Worm (Caenorhabditis elegans) whole organism, L4 larva: ENCODE measurements around the gene knl-3.

Source experiments
- D1046.2 ChIP-seq: fragments of 200-800 bp; sonication (Bioruptor generic); IDR thresholded peaks from 2 replicates; pipeline ENCODE4 v1.3.6; 2022; ENCODE audit warnings: missing genetic modification characterization, missing compliant biosample characterization
- F10B5.3 ChIP-seq: sonication (generic microtip); optimal IDR thresholded peaks from 2 replicates; lab custom pipeline; 2016; ENCODE audit warnings: mild to moderate bottlenecking, missing genetic modification characterization, missing compliant biosample characterization
- F44E2.7 ChIP-seq: fragments of 200-800 bp; sonication (Bioruptor generic); IDR thresholded peaks from 2 replicates; pipeline ENCODE4 v2.1.2; 2022; ENCODE audit warnings: missing genetic modification characterization, missing compliant biosample characterization
- T26A8.4 ChIP-seq: fragments of 200-800 bp; sonication (Bioruptor generic); IDR thresholded peaks from 2 replicates; pipeline ENCODE4 v1.3.6; 2022; ENCODE audit warnings: missing genetic modification characterization, missing compliant biosample characterization
- Y5F2A.4 ChIP-seq: fragments of 200-800 bp; sonication (Bioruptor generic); optimal IDR thresholded peaks from 2 replicates; lab custom pipeline; 2018; ENCODE audit warnings: mild to moderate bottlenecking, missing genetic modification characterization, missing compliant biosample characterization
- aly-2 ChIP-seq: sonication (generic microtip); optimal IDR thresholded peaks from 2 replicates; lab custom pipeline; 2018; ENCODE audit warnings: missing biosample characterization, missing genetic modification characterization
- arid-1 ChIP-seq: fragments of 200-800 bp; sonication (Bioruptor generic); conservative IDR thresholded peaks from 2 replicates; pipeline ENCODE4 v1.3.6; 2022; ENCODE audit warnings: missing genetic modification reagents, missing genetic modification characterization, missing compliant biosample characterization
- ceh-20 ChIP-seq: fragments of 200-800 bp; sonication (Bioruptor generic); IDR thresholded peaks from 2 replicates; pipeline ENCODE4 v1.3.6; 2022; ENCODE audit warnings: missing genetic modification reagents, missing genetic modification characterization, missing compliant biosample characterization
- ceh-32 ChIP-seq: sonication (generic microtip); optimal IDR thresholded peaks from 2 replicates; lab custom pipeline; 2016; ENCODE audit warnings: mild to moderate bottlenecking, missing genetic modification characterization, missing compliant biosample characterization; ENCODE audit not compliant: poor library complexity
- ceh-44 ChIP-seq: fragments of 200-800 bp; sonication (Bioruptor generic); IDR thresholded peaks from 2 replicates; pipeline ENCODE4 v1.3.6; 2022; ENCODE audit warnings: missing genetic modification reagents, missing genetic modification characterization, missing compliant biosample characterization
- ctbp-1 ChIP-seq: fragments of 200-800 bp; sonication (Bioruptor generic); IDR thresholded peaks from 2 replicates; pipeline ENCODE4 v1.3.6; 2022; ENCODE audit warnings: missing genetic modification reagents, missing genetic modification characterization, missing compliant biosample characterization
- daf-16 ChIP-seq, 3 experiments: sonication (generic microtip); optimal IDR thresholded peaks; 2 replicates each; lab custom pipeline; 2016 to 2017; ENCODE audit warnings: missing genetic modification characterization in 3 of 3, missing genetic modification reagents in 3 of 3, mild to moderate bottlenecking in 2 of 3, missing compliant biosample characterization in 2 of 3, missing biosample characterization in 1 of 3, moderate library complexity in 1 of 3
- daf-19 ChIP-seq: fragments of 200-800 bp; sonication (Bioruptor generic); conservative IDR thresholded peaks from 2 replicates; pipeline ENCODE4 v1.3.6; 2022; ENCODE audit warnings: missing genetic modification characterization, missing compliant biosample characterization
- dmd-6 ChIP-seq: fragments of 200-800 bp; sonication (Bioruptor generic); IDR thresholded peaks from 2 replicates; pipeline ENCODE4 v1.3.6; 2022; ENCODE audit warnings: missing genetic modification reagents, missing genetic modification characterization, missing compliant biosample characterization
- dmd-8 ChIP-seq: fragments of 200-800 bp; sonication (Bioruptor generic); IDR thresholded peaks from 2 replicates; pipeline ENCODE4 v1.3.6; 2022; ENCODE audit warnings: missing genetic modification characterization, missing compliant biosample characterization
- dve-1 ChIP-seq: sonication (generic microtip); optimal IDR thresholded peaks from 2 replicates; lab custom pipeline; 2017; ENCODE audit warnings: antibody characterized with exemption, mild to moderate bottlenecking, missing genetic modification characterization, missing compliant biosample characterization; ENCODE audit not compliant: insufficient read depth
- fkh-10 ChIP-seq: fragments of 150-350 bp; optimal IDR thresholded peaks from 2 replicates; lab custom pipeline; 2014; ENCODE audit warnings: missing biosample characterization, missing genetic modification reagents, missing genetic modification characterization
- fos-1 ChIP-seq: fragments of 150-350 bp; optimal IDR thresholded peaks from 2 replicates; lab custom pipeline; 2014; ENCODE audit warnings: missing biosample characterization, missing genetic modification characterization
- hif-1 ChIP-seq, 2 experiments: sonication (generic microtip); optimal IDR thresholded peaks; 2 replicates each; lab custom pipeline; 2016 to 2017; ENCODE audit warnings: missing compliant biosample characterization in 2 of 2, missing genetic modification characterization in 2 of 2, missing genetic modification reagents in 2 of 2, missing genotype in 2 of 2, mild to moderate bottlenecking in 1 of 2
- hlh-11 ChIP-seq: fragments of 200-800 bp; sonication (Bioruptor generic); optimal IDR thresholded peaks from 2 replicates; lab custom pipeline; 2018; ENCODE audit warnings: mild to moderate bottlenecking, missing genetic modification characterization, missing compliant biosample characterization
- hlh-30 ChIP-seq: sonication (generic microtip); optimal IDR thresholded peaks from 2 replicates; lab custom pipeline; 2017; ENCODE audit warnings: antibody characterized with exemption, mild to moderate bottlenecking, missing genetic modification characterization, missing compliant biosample characterization; ENCODE audit not compliant: insufficient read depth
- hmg-1.1 ChIP-seq: fragments of 200-800 bp; sonication (Bioruptor generic); IDR thresholded peaks from 2 replicates; pipeline ENCODE4 v1.3.6; 2022; ENCODE audit warnings: missing genetic modification reagents, missing genetic modification characterization, missing compliant biosample characterization
- lin-13 ChIP-seq: fragments of 150-350 bp; optimal IDR thresholded peaks from 2 replicates; lab custom pipeline; 2014; ENCODE audit warnings: missing biosample characterization, missing genetic modification reagents, missing genetic modification characterization
- lin-38 ChIP-seq: fragments of 200-800 bp; sonication (Bioruptor generic); IDR thresholded peaks from 2 replicates; pipeline ENCODE4 v1.3.6; 2022; ENCODE audit warnings: missing genetic modification reagents, missing genetic modification characterization, missing compliant biosample characterization
- madf-9 ChIP-seq: fragments of 200-800 bp; sonication (Bioruptor generic); conservative IDR thresholded peaks from 2 replicates; pipeline ENCODE4 v1.3.6; 2022; ENCODE audit warnings: missing genetic modification reagents, missing genetic modification characterization, missing compliant biosample characterization
- mdt-29 ChIP-seq: fragments of 200-800 bp; sonication (Bioruptor generic); IDR thresholded peaks from 2 replicates; pipeline ENCODE4 v1.3.6; 2022; ENCODE audit warnings: missing genetic modification reagents, missing genetic modification characterization, missing compliant biosample characterization
- mxl-2 ChIP-seq: fragments of 200-800 bp; sonication (Bioruptor generic); conservative IDR thresholded peaks from 2 replicates; pipeline ENCODE4 v1.3.6; 2022; ENCODE audit warnings: missing genetic modification reagents, missing genetic modification characterization, missing compliant biosample characterization
- mxl-3 ChIP-seq: fragments of 200-800 bp; sonication (Bioruptor generic); optimal IDR thresholded peaks from 2 replicates; lab custom pipeline; 2018; ENCODE audit warnings: mild to moderate bottlenecking, missing genetic modification characterization, missing compliant biosample characterization
- nhr-28 ChIP-seq: fragments of 150-350 bp; optimal IDR thresholded peaks from 2 replicates; lab custom pipeline; 2014; ENCODE audit warnings: missing biosample characterization, missing genetic modification characterization
- nhr-41 ChIP-seq: fragments of 200-800 bp; sonication (Bioruptor generic); IDR thresholded peaks from 2 replicates; pipeline ENCODE4 v1.3.6; 2022; ENCODE audit warnings: missing genetic modification reagents, missing genetic modification characterization, missing compliant biosample characterization
- nhr-42 ChIP-seq: fragments of 200-800 bp; sonication (Bioruptor generic); IDR thresholded peaks from 2 replicates; pipeline ENCODE4 v1.3.6; 2022; ENCODE audit warnings: missing genetic modification characterization, missing compliant biosample characterization
- nhr-77 ChIP-seq: fragments of 150-350 bp; optimal IDR thresholded peaks from 2 replicates; lab custom pipeline; 2014; ENCODE audit warnings: missing biosample characterization, missing genetic modification characterization
- php-3 ChIP-seq: fragments of 200-800 bp; sonication (Bioruptor generic); IDR thresholded peaks from 2 replicates; pipeline ENCODE4 v1.3.6; 2022; ENCODE audit warnings: missing genetic modification reagents, missing genetic modification characterization, missing compliant biosample characterization
- pqm-1 ChIP-seq: sonication (generic microtip); optimal IDR thresholded peaks from 2 replicates; lab custom pipeline; 2017; ENCODE audit warnings: missing biosample characterization, missing genetic modification characterization
- set-16 ChIP-seq: fragments of 200-800 bp; sonication (Bioruptor generic); IDR thresholded peaks from 2 replicates; pipeline ENCODE4 v1.3.6; 2022; ENCODE audit warnings: missing genetic modification reagents, missing genetic modification characterization, missing compliant biosample characterization
- skn-1 ChIP-seq: fragments of 150-350 bp; optimal IDR thresholded peaks from 2 replicates; lab custom pipeline; 2014; ENCODE audit warnings: missing biosample characterization, missing genetic modification characterization
- snpc-1.2 ChIP-seq: fragments of 200-800 bp; sonication (Bioruptor generic); IDR thresholded peaks from 2 replicates; pipeline ENCODE4 v1.3.6; 2022; ENCODE audit warnings: missing genetic modification reagents, missing genetic modification characterization, missing compliant biosample characterization
- unc-130 ChIP-seq: sonication (generic microtip); optimal IDR thresholded peaks from 2 replicates; lab custom pipeline; 2016; ENCODE audit warnings: missing genetic modification reagents, missing genetic modification characterization, missing compliant biosample characterization
- unc-62 ChIP-seq, 3 experiments: fragments of 150-350 bp in 1 of 3; sonication (generic microtip); optimal IDR thresholded peaks in 2 of 3; peaks in 1 of 3; 1 replicate in 1 of 3; 2 replicates in 2 of 3; lab custom pipeline; 2014 to 2017; ENCODE audit warnings: missing biosample characterization in 3 of 3, missing genetic modification characterization in 3 of 3, missing genetic modification reagents in 3 of 3, missing genotype in 1 of 3
- zfp-2 ChIP-seq: sonication (generic microtip); optimal IDR thresholded peaks from 2 replicates; lab custom pipeline; 2016; ENCODE audit warnings: mild to moderate bottlenecking, missing genetic modification characterization, missing compliant biosample characterization
- zip-11 ChIP-seq: fragments of 200-800 bp; sonication (Bioruptor generic); IDR thresholded peaks from 2 replicates; pipeline ENCODE4 v1.3.6; 2022; ENCODE audit warnings: missing genetic modification characterization, missing compliant biosample characterization

knl-3 gene

ce11 chrV:1875497-1875988 lies 6.5 kb downstream of the knl-3 start (continued):
- TF ChIP-seq skn-1 (tag; lab: Kevin White, UChicago) (no peak), aly-2 (tag; lab: Kevin White, UChicago) (no peak), madf-9 (GFP tag; lab: Robert Waterston, UW) (0 out of 2 replicates have a peak, but pooled peaks have one; percentile 43), unc-62 (GFP tag; optimal IDR thresholded peaks at IDR 0.05 in 1 of 2; lab: Kevin White, UChicago) (no peak), unc-62 (tag; optimal IDR thresholded peaks at IDR 0.05; lab: Kevin White, UChicago) (no peak), arid-1 (GFP tag; lab: Robert Waterston, UW) (peak; percentile 62; the same call in 1 of the 2 replicates), nhr-28 (tag; lab: Kevin White, UChicago) (no peak), ceh-32 (tag; lab: Kevin White, UChicago) (no peak), unc-130 (no peak), lin-13 (GFP tag; lab: Kevin White, UChicago) (no peak), zip-11 (no peak), pqm-1 (tag; lab: Kevin White, UChicago) (no peak), php-3 (GFP tag; lab: Robert Waterston, UW) (peak; percentile 44; the same call in 1 of the 2 replicates), T26A8.4 (peak; percentile 72), zfp-2 (no peak), dmd-6 (peak; percentile 23; the same call in 1 of the 2 replicates), daf-19 (no peak), ctbp-1 (GFP tag; lab: Robert Waterston, UW) (peak; percentile 63), mxl-2 (GFP tag; lab: Robert Waterston, UW) (no peak), daf-16 (GFP tag; optimal IDR thresholded peaks at IDR 0.05; lab: Kevin White, UChicago) (no peak), daf-16 (tag; optimal IDR thresholded peaks at IDR 0.05; lab: Kevin White, UChicago) (peak; percentile 10), F10B5.3 (tag; lab: Kevin White, UChicago) (peak; percentile 32), D1046.2 (GFP tag; lab: Robert Waterston, UW) (peak; percentile 79), hlh-30 (no peak), fkh-10 (GFP tag; lab: Kevin White, UChicago) (no peak), F44E2.7 (GFP tag; lab: Robert Waterston, UW) (no peak), hmg-1.1 (GFP tag; lab: Robert Waterston, UW) (no peak), dmd-8 (GFP tag; lab: Robert Waterston, UW) (peak; percentile 64; the same call in 1 of the 2 replicates), snpc-1.2 (GFP tag; lab: Robert Waterston, UW) (peak; percentile 64; the same call in 1 of the 2 replicates), nhr-41 (GFP tag; lab: Robert Waterston, UW) (no peak)
- TF ChIP-seq, all 104 proteins: peak for 39

ce11 chrV:1878030-1878429 lies 9.0 kb downstream of the knl-3 start:
- TF ChIP-seq hif-1 (tag; optimal IDR thresholded peaks at IDR 0.05; lab: Kevin White, UChicago) (no peak), set-16 (GFP tag; lab: Robert Waterston, UW) (peak; percentile 66)

- TF ChIP-seq ceh-44 (GFP tag; lab: Robert Waterston, UW) = no peak
- TF ChIP-seq unc-62 (GFP tag; optimal IDR thresholded peaks at IDR 0.05 in 1 of 2; lab: Kevin White, UChicago) = no peak
- TF ChIP-seq unc-62 (tag; optimal IDR thresholded peaks at IDR 0.05; lab: Kevin White, UChicago) = no peak
- no peak for TF ChIP-seq snpc-1.2 (GFP tag; lab: Robert Waterston, UW)
- TF ChIP-seq pqm-1 (tag; lab: Kevin White, UChicago) = peak; percentile 92
- no peak for TF ChIP-seq lin-38 (GFP tag; lab: Robert Waterston, UW)
- TF ChIP-seq dmd-6 = no peak
- peak; percentile 59 for TF ChIP-seq nhr-28 (tag; lab: Kevin White, UChicago)
- TF ChIP-seq F44E2.7 (GFP tag; lab: Robert Waterston, UW) = no peak
- TF ChIP-seq fos-1 (tag; lab: Kevin White, UChicago) = no peak
- peak; percentile 47 for TF ChIP-seq hlh-11 (tag; lab: Kevin White, UChicago)
- TF ChIP-seq Y5F2A.4 (GFP tag; lab: Kevin White, UChicago) = no peak
- peak; percentile 33 for TF ChIP-seq nhr-77
- TF ChIP-seq mxl-3 (GFP tag; lab: Kevin White, UChicago) = no peak
- TF ChIP-seq nhr-42 (GFP tag; lab: Robert Waterston, UW) = no peak
- no peak for TF ChIP-seq mxl-2 (GFP tag; lab: Robert Waterston, UW)
- no peak for TF ChIP-seq ceh-20 (GFP tag; lab: Robert Waterston, UW)
- peak; percentile 37 for TF ChIP-seq dve-1
- no peak for TF ChIP-seq daf-16 (GFP tag; optimal IDR thresholded peaks at IDR 0.05; lab: Kevin White, UChicago)
- TF ChIP-seq daf-16 (tag; optimal IDR thresholded peaks at IDR 0.05; lab: Kevin White, UChicago) = peak; percentile 78
- no peak for TF ChIP-seq mdt-29
Observed at ce11 chrV:1883131-1883530, 14.1 kb downstream of the knl-3 start.
